Fruit fly (Drosophila melanogaster): ENCODE data around the gene trc.

Gene trc

DNA sequence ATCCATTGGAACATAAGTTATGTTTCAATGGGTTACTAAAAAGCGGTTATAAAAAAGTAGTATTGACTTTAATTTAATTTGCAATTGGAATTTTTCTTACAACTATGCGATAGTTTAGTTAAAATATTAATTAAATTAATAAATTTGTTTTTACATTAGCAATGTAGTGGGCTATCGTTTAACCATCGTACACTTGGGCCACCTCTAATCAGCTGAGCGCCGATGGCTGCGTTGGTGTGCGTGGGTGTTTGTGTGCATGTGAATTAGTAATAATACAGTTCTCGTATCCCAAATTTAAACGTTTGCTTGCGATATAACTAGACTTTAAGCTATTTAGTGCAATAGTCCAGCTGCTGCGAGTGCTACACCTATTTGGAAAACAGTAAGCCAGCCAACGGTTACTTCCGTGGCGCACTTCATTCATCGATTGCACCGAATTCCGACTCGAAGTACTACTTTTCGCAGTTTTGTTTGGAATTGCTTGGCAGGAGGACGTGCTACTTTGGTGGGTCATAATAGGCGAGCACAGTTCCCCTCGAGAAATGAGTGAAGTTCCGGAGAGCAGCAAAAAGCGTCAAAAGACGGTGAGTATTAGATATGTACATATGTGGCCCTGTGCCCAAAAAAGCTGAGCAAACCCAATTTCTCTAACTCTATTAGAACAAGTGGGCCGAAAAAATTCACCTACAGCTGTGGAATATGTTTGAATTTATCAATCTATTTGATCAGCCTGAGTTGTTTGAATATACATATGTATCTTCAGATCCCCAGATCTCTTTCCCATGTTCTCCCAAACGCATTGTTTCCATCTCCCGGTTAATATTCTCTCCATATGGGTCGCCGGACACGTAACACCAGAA is 11.2 kb upstream of the trc start, which contains the start of gene Papss (continued):
- TF ChIP-seq so (GFP tag; IDR thresholded peaks at IDR 0.05) (no peak), CG32772 (GFP tag; IDR thresholded peaks at IDR 0.05) (no peak), CG10654 (GFP tag; optimal IDR thresholded peaks at IDR 0.05) (no peak), HHEX (GFP tag; optimal IDR thresholded peaks at IDR 0.05) (peak; percentile 43), pzg (GFP tag; optimal IDR thresholded peaks at IDR 0.05) (peak; percentile 40), sima (GFP tag; optimal IDR thresholded peaks at IDR 0.05) (no peak), Six4 (GFP tag; optimal IDR thresholded peaks at IDR 0.05) (peak; percentile 27), CG14965 (GFP tag; optimal IDR thresholded peaks at IDR 0.05; ENCODE audit: borderline replicate concordance) (no peak), ewg (GFP tag; optimal IDR thresholded peaks at IDR 0.05) (no peak), phol (tag; optimal IDR thresholded peaks at IDR 0.05) (peak; percentile 40), ERR (GFP tag; optimal IDR thresholded peaks at IDR 0.05) (no peak), CG4617 (GFP tag; optimal IDR thresholded peaks at IDR 0.05; ENCODE audit: borderline replicate concordance) (peak; percentile 15), mam (GFP tag; optimal IDR thresholded peaks at IDR 0.05) (no peak), gcm (GFP tag; optimal IDR thresholded peaks at IDR 0.05) (no peak), gcm2 (GFP tag; optimal IDR thresholded peaks at IDR 0.05) (no peak), CG11560 (tag; IDR thresholded peaks at IDR 0.05) (no peak), Poxn (GFP tag; IDR thresholded peaks at IDR 0.05) (no peak), Hr39 (optimal IDR thresholded peaks at IDR 0.05) (no peak), lola (GFP tag; optimal IDR thresholded peaks at IDR 0.05) (peak in 1 of 3 experiments; percentile 26), CG7928 (GFP tag; optimal IDR thresholded peaks at IDR 0.05) (no peak), sim (GFP tag; IDR thresholded peaks at IDR 0.05) (no peak), zf30C (GFP tag; optimal IDR thresholded peaks at IDR 0.05) (no peak), Fer2 (tag; optimal IDR thresholded peaks at IDR 0.05) (no peak), eyg (GFP tag; optimal IDR thresholded peaks at IDR 0.05) (peak; percentile 14), cwo (GFP tag; optimal IDR thresholded peaks at IDR 0.05) (peak; percentile 24), HLHmδ (GFP tag; optimal IDR thresholded peaks at IDR 0.05) (no peak), chif (GFP tag; optimal IDR thresholded peaks at IDR 0.05) (no peak), HLH54F (GFP tag; optimal IDR thresholded peaks at IDR 0.05) (no peak), Dfd (GFP tag; optimal IDR thresholded peaks at IDR 0.05) (no peak), Ravus (GFP tag; IDR thresholded peaks at IDR 0.05) (no peak), CG9609 (GFP tag; optimal IDR thresholded peaks at IDR 0.05) (no peak), CG18476 (GFP tag; optimal IDR thresholded peaks at IDR 0.05) (no peak), repo (GFP tag; optimal IDR thresholded peaks at IDR 0.05) (no peak), otp (GFP tag; IDR thresholded peaks at IDR 0.05) (no peak), CTCF (GFP tag; optimal IDR thresholded peaks at IDR 0.05) (no peak), CG42726 (GFP tag; IDR thresholded peaks at IDR 0.05; ENCODE audit: partially characterized antibody) (no peak), Opbp (GFP tag; IDR thresholded peaks at IDR 0.05; ENCODE audit: partially characterized antibody) (peak; percentile 85), tup (GFP tag; optimal IDR thresholded peaks at IDR 0.05) (no peak), CG6175 (GFP tag; IDR thresholded peaks at IDR 0.05) (no peak), CG6791 (GFP tag; IDR thresholded peaks at IDR 0.05; ENCODE audit: partially characterized antibody) (peak; percentile 82), stc (GFP tag; IDR thresholded peaks at IDR 0.05) (no peak), cad (GFP tag; optimal IDR thresholded peaks at IDR 0.05) (no peak), H15 (GFP tag; IDR thresholded peaks at IDR 0.05) (no peak), abd-A (tag; optimal IDR thresholded peaks at IDR 0.05) (no peak), gem (tag; optimal IDR thresholded peaks at IDR 0.05) (no peak), gt (GFP tag; IDR thresholded peaks at IDR 0.05) (no peak), ken (GFP tag; IDR thresholded peaks at IDR 0.05) (no peak), vnd (GFP tag; IDR thresholded peaks at IDR 0.05; ENCODE audit: partially characterized antibody) (peak; percentile 69), Abd-B (GFP tag; optimal IDR thresholded peaks at IDR 0.05) (no peak), CG10274 (GFP tag; optimal IDR thresholded peaks at IDR 0.05) (no peak)
